Fruit fly (Drosophila melanogaster) whole organism, embryonic: Measurements from ENCODE around the gene Invadolysin.
A peak's percentile ranks its signal among the peaks of the same experiment; 100 is the strongest.

ENCODE experiments used
- Bgb ChIP-seq: fragments of 200-800 bp; sonication (Bioruptor generic); IDR thresholded peaks from 2 replicates; pipeline ENCODE4 v1.3.6; 2022; ENCODE audit warnings: missing biosample characterization, missing genetic modification characterization; ENCODE audit not compliant: partially characterized antibody
- CG11456 ChIP-seq: fragments of 200-800 bp; sonication (Bioruptor generic); IDR thresholded peaks from 3 replicates; pipeline ENCODE4 v1.3.6; 2022; ENCODE audit warnings: missing biosample characterization, missing genetic modification characterization
- CG12769 ChIP-seq: fragments of 200-800 bp; sonication (Bioruptor generic); optimal IDR thresholded peaks from 2 replicates; lab custom pipeline; 2019; ENCODE audit warnings: missing biosample characterization, mild to moderate bottlenecking, missing genetic modification characterization, moderate library complexity
- CG13287 ChIP-seq: fragments of 200-800 bp; sonication (Bioruptor generic); IDR thresholded peaks from 2 replicates; pipeline ENCODE4 v1.3.6; 2022; ENCODE audit warnings: missing biosample characterization, missing genetic modification characterization; ENCODE audit not compliant: partially characterized antibody
- CG13424 ChIP-seq: fragments of 200-800 bp; sonication (Bioruptor generic); optimal IDR thresholded peaks from 2 replicates; lab custom pipeline; 2019; ENCODE audit warnings: missing biosample characterization, mild to moderate bottlenecking, missing genetic modification characterization, moderate library complexity
- CG14860 ChIP-seq: fragments of 200-800 bp; sonication (Bioruptor generic); IDR thresholded peaks from 3 replicates; pipeline ENCODE4 v1.3.6; 2022; ENCODE audit warnings: missing biosample characterization, missing genetic modification characterization; ENCODE audit not compliant: partially characterized antibody
- CG17612 ChIP-seq: fragments of 200-800 bp; sonication (Bioruptor generic); IDR thresholded peaks from 2 replicates; pipeline ENCODE4 v1.3.6; 2022; ENCODE audit warnings: missing biosample characterization, missing genetic modification characterization
- CG18599 ChIP-seq: fragments of 200-800 bp; sonication (Bioruptor generic); optimal IDR thresholded peaks from 3 replicates; lab custom pipeline; 2017; ENCODE audit warnings: missing biosample characterization, missing genetic modification characterization, mild to moderate bottlenecking, moderate library complexity, missing genetic modification reagents
- CG2678 ChIP-seq: fragments of 200-800 bp; sonication (Bioruptor generic); optimal IDR thresholded peaks from 3 replicates; lab custom pipeline; 2019; ENCODE audit warnings: missing biosample characterization, mild to moderate bottlenecking, missing genetic modification characterization, moderate library complexity
- CG2889 ChIP-seq: fragments of 200-800 bp; sonication (Bioruptor generic); IDR thresholded peaks from 3 replicates; pipeline ENCODE4 v1.3.6; 2022; ENCODE audit warnings: missing biosample characterization, missing genetic modification characterization
- CG30431 ChIP-seq: fragments of 200-800 bp; sonication (Bioruptor generic); optimal IDR thresholded peaks from 2 replicates; lab custom pipeline; 2017; ENCODE audit warnings: missing biosample characterization, missing genetic modification characterization
- CG3163 ChIP-seq: fragments of 200-800 bp; sonication (Bioruptor generic); optimal IDR thresholded peaks from 3 replicates; lab custom pipeline; 2016; ENCODE audit warnings: missing biosample characterization, missing genetic modification characterization
- CG3281 ChIP-seq: fragments of 200-800 bp; sonication (Bioruptor generic); optimal IDR thresholded peaks from 3 replicates; lab custom pipeline; 2017; ENCODE audit warnings: missing biosample characterization, mild to moderate bottlenecking, missing genetic modification characterization
- CG33213 ChIP-seq: fragments of 200-800 bp; sonication (Bioruptor generic); optimal IDR thresholded peaks from 3 replicates; lab custom pipeline; 2016; ENCODE audit warnings: missing biosample characterization, missing genetic modification characterization
- CG5180 ChIP-seq: fragments of 200-800 bp; sonication (Bioruptor generic); optimal IDR thresholded peaks from 3 replicates; lab custom pipeline; 2017; ENCODE audit warnings: missing biosample characterization, missing genetic modification characterization, mild to moderate bottlenecking, moderate library complexity, missing genetic modification reagents
- CG6765 ChIP-seq: fragments of 200-800 bp; sonication (Bioruptor generic); optimal IDR thresholded peaks from 3 replicates; lab custom pipeline; 2017; ENCODE audit warnings: missing biosample characterization, mild to moderate bottlenecking, missing genetic modification characterization
- CG8089 ChIP-seq: fragments of 200-800 bp; sonication (Bioruptor generic); optimal IDR thresholded peaks from 3 replicates; lab custom pipeline; 2016; ENCODE audit warnings: missing biosample characterization, missing genetic modification characterization
- CG8924 ChIP-seq: fragments of 200-800 bp; optimal IDR thresholded peaks from 3 replicates; lab custom pipeline; 2019; ENCODE audit warnings: missing biosample characterization, mild to moderate bottlenecking, missing genetic modification characterization, moderate library complexity
- Eip74EF ChIP-seq, 2 experiments: fragments of 200-800 bp in 1 of 2; fragments of >200 bp in 1 of 2; sonication (Bioruptor generic) in 1 of 2; optimal IDR thresholded peaks; 2 replicates each; lab custom pipeline; 2017 to 2019; ENCODE audit warnings: missing biosample characterization in 2 of 2, missing genetic modification characterization in 2 of 2, mild to moderate bottlenecking in 1 of 2, moderate library complexity in 1 of 2
- Elba2 ChIP-seq: fragments of 200-800 bp; sonication (Bioruptor generic); optimal IDR thresholded peaks from 3 replicates; lab custom pipeline; 2016; ENCODE audit warnings: missing biosample characterization, missing genetic modification characterization
- HLH4C ChIP-seq: fragments of 200-800 bp; sonication (Bioruptor generic); IDR thresholded peaks from 3 replicates; pipeline ENCODE4 v1.3.6; 2022; ENCODE audit warnings: missing biosample characterization, missing genetic modification characterization; ENCODE audit not compliant: partially characterized antibody
- Hr51 ChIP-seq, 2 experiments: fragments of 200-800 bp; sonication (Bioruptor generic); optimal IDR thresholded peaks; 2 replicates in 1 of 2; 3 replicates in 1 of 2; lab custom pipeline; 2016 to 2018; ENCODE audit warnings: missing biosample characterization in 2 of 2, missing genetic modification characterization in 2 of 2, mild to moderate bottlenecking in 1 of 2, moderate library complexity in 1 of 2
- Meics ChIP-seq: fragments of 200-800 bp; sonication (Bioruptor generic); optimal IDR thresholded peaks from 2 replicates; lab custom pipeline; 2017; ENCODE audit warnings: missing biosample characterization, mild to moderate bottlenecking, missing genetic modification characterization
- Rfx ChIP-seq: fragments of 200-800 bp; sonication (Bioruptor generic); IDR thresholded peaks from 2 replicates; pipeline ENCODE4 v1.3.6; 2022; ENCODE audit warnings: missing biosample characterization, missing genetic modification characterization
- Scr ChIP-seq: fragments of 200-800 bp; sonication (Bioruptor generic); IDR thresholded peaks from 2 replicates; pipeline ENCODE4 v1.3.6; 2022; ENCODE audit warnings: missing biosample characterization, missing genetic modification characterization; ENCODE audit not compliant: partially characterized antibody
- bab2 ChIP-seq: fragments of 200-800 bp; sonication (Bioruptor generic); optimal IDR thresholded peaks from 2 replicates; lab custom pipeline; 2016; ENCODE audit warnings: missing biosample characterization, missing genetic modification characterization
- br ChIP-seq: fragments of >200 bp; optimal IDR thresholded peaks from 2 replicates; lab custom pipeline; 2017
- btn ChIP-seq: fragments of 200-800 bp; sonication (Bioruptor generic); optimal IDR thresholded peaks from 2 replicates; lab custom pipeline; 2016; ENCODE audit warnings: missing biosample characterization, missing genetic modification characterization
- cas ChIP-seq: fragments of 200-800 bp; sonication (Bioruptor generic); IDR thresholded peaks from 2 replicates; pipeline ENCODE4 v1.3.6; 2022; ENCODE audit warnings: missing biosample characterization, missing genetic modification characterization
- corto ChIP-seq: fragments of 200-800 bp; sonication (Bioruptor generic); optimal IDR thresholded peaks from 2 replicates; lab custom pipeline; 2016; ENCODE audit warnings: missing biosample characterization, mild to moderate bottlenecking, missing genetic modification characterization, moderate library complexity
- disco-r ChIP-seq: fragments of 200-800 bp; sonication (Bioruptor generic); optimal IDR thresholded peaks from 2 replicates; lab custom pipeline; 2016; ENCODE audit warnings: missing biosample characterization, missing genetic modification characterization
- fd96Cb ChIP-seq: fragments of 200-800 bp; sonication (Bioruptor generic); optimal IDR thresholded peaks from 2 replicates; lab custom pipeline; 2018; ENCODE audit warnings: missing biosample characterization, mild to moderate bottlenecking, missing genetic modification characterization, moderate library complexity
- gem ChIP-seq: fragments of 200-800 bp; sonication (Bioruptor generic); optimal IDR thresholded peaks from 2 replicates; lab custom pipeline; 2019; ENCODE audit warnings: missing biosample characterization, mild to moderate bottlenecking, missing genetic modification characterization, moderate library complexity
- gsb ChIP-seq: fragments of 200-800 bp; sonication (Bioruptor generic); IDR thresholded peaks from 2 replicates; pipeline ENCODE4 v1.3.6; 2022; ENCODE audit warnings: missing biosample characterization, missing genetic modification characterization
- ham ChIP-seq: fragments of 200-800 bp; sonication (Bioruptor generic); IDR thresholded peaks from 2 replicates; pipeline ENCODE4 v1.3.6; 2022; ENCODE audit warnings: missing biosample characterization, missing genetic modification characterization
- knrl ChIP-seq: fragments of 200-800 bp; sonication (Bioruptor generic); IDR thresholded peaks from 3 replicates; pipeline ENCODE4 v1.3.6; 2022; ENCODE audit warnings: missing biosample characterization, missing genetic modification characterization; ENCODE audit not compliant: partially characterized antibody
- lmd ChIP-seq: fragments of 200-800 bp; sonication (Bioruptor generic); IDR thresholded peaks from 2 replicates; pipeline ENCODE4 v1.3.6; 2022; ENCODE audit warnings: missing biosample characterization, missing genetic modification characterization
- lov ChIP-seq, 2 experiments: fragments of 200-800 bp in 1 of 2; fragments of >200 bp in 1 of 2; sonication (Bioruptor generic) in 1 of 2; IDR thresholded peaks in 1 of 2; optimal IDR thresholded peaks in 1 of 2; 2 replicates in 1 of 2; 3 replicates in 1 of 2; pipeline versions ENCODE4 v1.3.6 to Lab custom; 2017 to 2022; ENCODE audit warnings: missing biosample characterization in 1 of 2, missing genetic modification characterization in 1 of 2
- nerfin-2 ChIP-seq: fragments of 200-800 bp; sonication (Bioruptor generic); IDR thresholded peaks from 2 replicates; pipeline ENCODE4 v1.3.6; 2022; ENCODE audit warnings: missing biosample characterization, missing genetic modification characterization; ENCODE audit not compliant: partially characterized antibody
- pan ChIP-seq, 4 experiments: fragments of >200 bp in 3 of 4; fragments of 200-800 bp in 1 of 4; sonication (Bioruptor generic) in 1 of 4; optimal IDR thresholded peaks in 3 of 4; IDR thresholded peaks in 1 of 4; 2 replicates each; pipeline versions ENCODE4 v1.3.6 to Lab custom; 2017 to 2022; ENCODE audit warnings: missing biosample characterization in 2 of 4, missing genetic modification characterization in 2 of 4, mixed read lengths in 1 of 4
- ro ChIP-seq: fragments of 200-800 bp; sonication (Bioruptor generic); IDR thresholded peaks from 2 replicates; pipeline ENCODE4 v1.3.6; 2022; ENCODE audit warnings: missing biosample characterization, missing genetic modification characterization
- row ChIP-seq: fragments of 200-800 bp; sonication (Bioruptor generic); IDR thresholded peaks from 3 replicates; pipeline ENCODE4 v1.3.6; 2022; ENCODE audit warnings: missing biosample characterization, missing genetic modification characterization
- sima ChIP-seq: fragments of 200-800 bp; sonication (Bioruptor generic); optimal IDR thresholded peaks from 2 replicates; lab custom pipeline; 2016; ENCODE audit warnings: missing biosample characterization, missing genetic modification characterization
- ssp ChIP-seq: fragments of 200-800 bp; sonication (Bioruptor generic); IDR thresholded peaks from 2 replicates; pipeline ENCODE4 v1.3.6; 2022; ENCODE audit warnings: missing biosample characterization, missing genetic modification characterization
- tap ChIP-seq: fragments of 200-800 bp; optimal IDR thresholded peaks from 3 replicates; lab custom pipeline; 2019; ENCODE audit warnings: missing biosample characterization, mild to moderate bottlenecking, missing genetic modification characterization, moderate library complexity
- toy ChIP-seq: fragments of 200-800 bp; sonication (Bioruptor generic); IDR thresholded peaks from 2 replicates; pipeline ENCODE4 v1.3.6; 2022; ENCODE audit warnings: missing biosample characterization, missing genetic modification characterization
- z ChIP-seq: fragments of 200-800 bp; sonication (Bioruptor generic); IDR thresholded peaks from 3 replicates; pipeline ENCODE4 v1.3.6; 2022; ENCODE audit warnings: missing biosample characterization, missing genetic modification characterization
- zen2 ChIP-seq: fragments of 200-800 bp; sonication (Bioruptor generic); IDR thresholded peaks from 3 replicates; pipeline ENCODE4 v1.3.6; 2022; ENCODE audit warnings: missing biosample characterization, missing genetic modification characterization; ENCODE audit not compliant: partially characterized antibody

Invadolysin gene

DNA sequence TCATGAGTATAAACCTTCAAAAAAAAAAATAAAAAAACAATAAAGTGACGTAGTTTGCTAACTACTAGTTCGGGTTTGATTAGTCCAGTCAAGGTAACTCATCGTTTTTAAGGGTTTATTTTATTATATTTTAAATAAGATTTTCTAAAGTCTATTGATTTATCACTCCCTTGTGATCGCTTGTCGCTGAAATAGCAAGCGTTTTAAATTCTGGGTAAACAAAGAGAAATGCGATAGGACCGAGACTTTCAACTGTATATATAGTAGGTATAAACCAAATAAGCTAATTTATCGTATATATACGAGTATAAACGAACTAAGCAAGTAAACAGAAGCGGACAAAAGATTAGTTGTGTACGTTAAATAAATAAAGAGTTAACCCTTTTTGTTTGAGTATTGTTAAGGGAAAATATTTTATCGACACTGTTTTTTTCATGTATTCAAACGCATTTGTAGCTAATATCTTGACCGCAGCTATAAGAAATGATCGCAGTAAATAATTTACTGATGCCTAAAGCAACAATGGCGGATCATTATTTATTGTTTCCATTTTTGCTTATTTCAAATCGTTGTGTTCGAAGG lies 24.1 kb downstream of the Invadolysin start (continued):
- TF ChIP-seq br (lab: Kevin White, UChicago) (no peak), CG12769 (tag; lab: Kevin White, UChicago) (peak; percentile 63), btn (GFP tag; lab: Kevin White, UChicago) (no peak), disco-r (GFP tag; lab: Kevin White, UChicago) (no peak), Hr51 (GFP tag; optimal IDR thresholded peaks at IDR 0.05; lab: Kevin White, UChicago) (peak in 1 of 2 experiments; percentile 15), gsb (no peak), ro (GFP tag; lab: Robert Waterston, UW) (no peak), Elba2 (GFP tag; lab: Kevin White, UChicago) (no peak), CG30431 (GFP tag; lab: Kevin White, UChicago) (peak; percentile 15), CG17612 (no peak), Rfx (GFP tag; lab: Robert Waterston, UW) (peak; percentile 48; the same call in 1 of the 2 replicates), CG8924 (tag; lab: Kevin White, UChicago) (peak; percentile 10), CG3163 (no peak), CG11456 (GFP tag; lab: Robert Waterston, UW) (peak; percentile 62; the same call in 1 of the 3 replicates), ssp (GFP tag; lab: Robert Waterston, UW) (no peak), CG3281 (GFP tag; lab: Kevin White, UChicago) (peak; percentile 29), pan (optimal IDR thresholded peaks at IDR 0.05; lab: Kevin White, UChicago) (no peak), pan (GFP tag; optimal IDR thresholded peaks at IDR 0.05 in 1 of 2, IDR thresholded peaks at IDR 0.05 in 1 of 2) (peak in 1 of 2 experiments; percentile 35), zen2 (no peak), Meics (peak; percentile 34), bab2 (GFP tag; lab: Kevin White, UChicago) (no peak), nerfin-2 (GFP tag; lab: Robert Waterston, UW) (no peak), Eip74EF (GFP tag; optimal IDR thresholded peaks at IDR 0.05; lab: Kevin White, UChicago) (no peak), Scr (GFP tag; lab: Robert Waterston, UW) (no peak), cas (GFP tag; lab: Robert Waterston, UW) (no peak), toy (GFP tag; lab: Robert Waterston, UW) (no peak), HLH4C (no peak), tap (tag; lab: Kevin White, UChicago) (peak; percentile 24), z (GFP tag; lab: Robert Waterston, UW) (no peak), CG2889 (GFP tag; lab: Robert Waterston, UW) (peak; percentile 25; the same call in 1 of the 3 replicates), CG18599 (GFP tag; lab: Kevin White, UChicago) (no peak), CG13424 (tag; lab: Kevin White, UChicago) (no peak), CG5180 (GFP tag; lab: Kevin White, UChicago) (no peak), knrl (GFP tag; lab: Robert Waterston, UW) (no peak), sima (no peak), ham (GFP tag; lab: Robert Waterston, UW) (no peak), CG2678 (tag; lab: Kevin White, UChicago) (peak; percentile 70), lmd (no peak), CG14860 (GFP tag; lab: Robert Waterston, UW) (no peak), lov (optimal IDR thresholded peaks at IDR 0.05; lab: Kevin White, UChicago) (no peak), lov (GFP tag; IDR thresholded peaks at IDR 0.05; lab: Robert Waterston, UW) (no peak), CG8089 (GFP tag; lab: Kevin White, UChicago) (no peak), CG6765 (GFP tag; lab: Kevin White, UChicago) (no peak), corto (GFP tag; lab: Kevin White, UChicago) (peak; percentile 3), CG13287 (GFP tag; lab: Robert Waterston, UW) (no peak), gem (peak; percentile 62), row (GFP tag; lab: Robert Waterston, UW) (peak; percentile 51; the same call in 2 of the 3 replicates), Bgb (GFP tag; lab: Robert Waterston, UW) (no peak), fd96Cb (tag; lab: Kevin White, UChicago) (no peak), CG33213 (peak; percentile 31)
